Worm (Caenorhabditis elegans) whole organism, early embryonic: ENCODE results near the gene xbx-6.

ENCODE experiments used
- B0310.2 ChIP-seq: sonication (generic microtip); optimal IDR thresholded peaks from 2 replicates; lab custom pipeline; 2016; ENCODE audit warnings: mild to moderate bottlenecking, missing genetic modification characterization, missing compliant biosample characterization
- F13C5.2 ChIP-seq: sonication (generic microtip); optimal IDR thresholded peaks from 2 replicates; lab custom pipeline; 2017; ENCODE audit warnings: mild to moderate bottlenecking, missing genetic modification characterization, inconsistent platforms, missing compliant biosample characterization
- aly-1 ChIP-seq: sonication (generic microtip); optimal IDR thresholded peaks from 2 replicates; lab custom pipeline; 2016; ENCODE audit warnings: missing genetic modification characterization, missing compliant biosample characterization
- ama-1 ChIP-seq: fragments of 150-350 bp; optimal IDR thresholded peaks from 2 replicates; lab custom pipeline; 2014
- ceh-13 ChIP-seq: fragments of 200-800 bp; sonication (Bioruptor generic); optimal IDR thresholded peaks from 2 replicates; lab custom pipeline; 2018; ENCODE audit warnings: mild to moderate bottlenecking, missing genetic modification characterization, missing compliant biosample characterization
- ceh-36 ChIP-seq: sonication (generic microtip); optimal IDR thresholded peaks from 2 replicates; lab custom pipeline; 2016; ENCODE audit warnings: missing genetic modification characterization, inconsistent platforms, missing compliant biosample characterization
- ets-7 ChIP-seq: sonication (generic microtip); optimal IDR thresholded peaks from 2 replicates; lab custom pipeline; 2016; ENCODE audit warnings: missing genotype, missing genetic modification characterization, missing compliant biosample characterization
- flt-1 ChIP-seq: fragments of 200-800 bp; sonication (Bioruptor generic); IDR thresholded peaks from 2 replicates; pipeline ENCODE4 v1.3.6; 2022; ENCODE audit warnings: missing genetic modification characterization, missing compliant biosample characterization
- hmbx-1 ChIP-seq: sonication (generic microtip); optimal IDR thresholded peaks from 2 replicates; lab custom pipeline; 2016; ENCODE audit warnings: mild to moderate bottlenecking, missing genetic modification characterization, missing compliant biosample characterization
- hmg-4 ChIP-seq: fragments of 200-800 bp; sonication (Bioruptor generic); optimal IDR thresholded peaks from 2 replicates; lab custom pipeline; 2018; ENCODE audit warnings: mild to moderate bottlenecking, missing genetic modification characterization, missing compliant biosample characterization
- hnd-1 ChIP-seq: sonication (generic microtip); optimal IDR thresholded peaks from 2 replicates; lab custom pipeline; 2016; ENCODE audit warnings: missing genetic modification characterization, missing compliant biosample characterization
- pes-1 ChIP-seq: fragments of 200-800 bp; sonication (Bioruptor generic); IDR thresholded peaks from 2 replicates; pipeline ENCODE4 v1.3.6; 2022; ENCODE audit warnings: missing genetic modification reagents, missing genetic modification characterization, missing compliant biosample characterization
- scrt-1 ChIP-seq: fragments of 200-800 bp; sonication (Bioruptor generic); IDR thresholded peaks from 2 replicates; pipeline ENCODE4 v1.3.6; 2022; ENCODE audit warnings: missing genetic modification characterization, missing compliant biosample characterization
- sea-1 ChIP-seq: fragments of 200-800 bp; sonication (Bioruptor generic); conservative IDR thresholded peaks from 2 replicates; pipeline ENCODE4 v1.3.6; 2022; ENCODE audit warnings: missing genetic modification characterization, missing compliant biosample characterization
- tbx-11 ChIP-seq: fragments of 200-800 bp; sonication (Bioruptor generic); IDR thresholded peaks from 2 replicates; pipeline ENCODE4 v1.3.6; 2022; ENCODE audit warnings: missing genetic modification characterization, missing compliant biosample characterization
- tbx-37 ChIP-seq: fragments of 200-800 bp; sonication (Bioruptor generic); conservative IDR thresholded peaks from 2 replicates; pipeline ENCODE4 v1.3.6; 2022; ENCODE audit warnings: missing genetic modification reagents, missing genetic modification characterization, missing compliant biosample characterization
- tra-4 ChIP-seq: sonication (generic microtip); optimal IDR thresholded peaks from 2 replicates; lab custom pipeline; 2017; ENCODE audit warnings: missing genetic modification characterization, missing compliant biosample characterization

Gene xbx-6

ce11 chrV:9730743-9731706, 28.2 kb downstream of the xbx-6 start:
- TF ChIP-seq tbx-11 (GFP tag; lab: Robert Waterston, UW) (no peak), hnd-1 (tag; lab: Kevin White, UChicago) (no peak), ama-1 (peak; percentile 81), tra-4 (tag; lab: Kevin White, UChicago) (no peak), ceh-13 (GFP tag; lab: Kevin White, UChicago) (no peak), F13C5.2 (peak; percentile 46), ceh-36 (tag; lab: Kevin White, UChicago) (no peak), hmbx-1 (tag; lab: Kevin White, UChicago) (no peak), aly-1 (no peak), scrt-1 (GFP tag; lab: Robert Waterston, UW) (no peak), ets-7 (peak; percentile 16), sea-1 (GFP tag; lab: Robert Waterston, UW) (peak; percentile 49; the same call in 1 of the 2 replicates), flt-1 (GFP tag; lab: Robert Waterston, UW) (peak; percentile 42; the same call in 1 of the 2 replicates), tbx-37 (GFP tag; lab: Robert Waterston, UW) (0 out of 2 replicates have a peak, but pooled peaks have one; percentile 13), B0310.2 (tag; lab: Kevin White, UChicago) (peak; percentile 70), hmg-4 (GFP tag; lab: Kevin White, UChicago) (peak; percentile 87), pes-1 (GFP tag; lab: Robert Waterston, UW) (no peak)

DNA sequence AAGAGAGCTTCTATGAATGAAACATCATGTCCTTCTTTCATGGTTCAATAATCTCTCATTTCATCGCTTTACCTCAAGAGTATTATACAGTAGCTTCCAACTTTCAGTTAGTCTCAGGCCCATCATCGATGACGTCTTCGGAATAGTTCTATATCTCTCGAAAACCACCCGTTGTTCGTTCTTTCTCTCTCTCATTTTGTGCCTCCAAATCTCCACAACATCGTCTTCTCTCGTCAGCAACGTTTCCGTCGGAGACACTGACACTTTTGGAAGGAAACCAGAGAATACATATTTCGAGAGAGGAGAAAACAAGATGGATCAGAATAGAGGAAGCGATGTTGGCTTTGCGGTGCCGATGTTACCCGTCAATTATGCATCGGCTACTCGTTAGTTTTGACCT, 29.0 kb downstream of the xbx-6 start:
- TF ChIP-seq hmbx-1 (tag; lab: Kevin White, UChicago) (no peak), flt-1 (GFP tag; lab: Robert Waterston, UW) (no peak), ceh-36 (tag; lab: Kevin White, UChicago) (no peak), hnd-1 (tag; lab: Kevin White, UChicago) (no peak), tbx-37 (GFP tag; lab: Robert Waterston, UW) (no peak), aly-1 (no peak), B0310.2 (tag; lab: Kevin White, UChicago) (no peak), F13C5.2 (no peak), tra-4 (tag; lab: Kevin White, UChicago) (no peak), ceh-13 (GFP tag; lab: Kevin White, UChicago) (no peak), tbx-11 (GFP tag; lab: Robert Waterston, UW) (no peak), pes-1 (GFP tag; lab: Robert Waterston, UW) (no peak), ets-7 (no peak), hmg-4 (GFP tag; lab: Kevin White, UChicago) (no peak), ama-1 (no peak), sea-1 (GFP tag; lab: Robert Waterston, UW) (no peak)

DNA sequence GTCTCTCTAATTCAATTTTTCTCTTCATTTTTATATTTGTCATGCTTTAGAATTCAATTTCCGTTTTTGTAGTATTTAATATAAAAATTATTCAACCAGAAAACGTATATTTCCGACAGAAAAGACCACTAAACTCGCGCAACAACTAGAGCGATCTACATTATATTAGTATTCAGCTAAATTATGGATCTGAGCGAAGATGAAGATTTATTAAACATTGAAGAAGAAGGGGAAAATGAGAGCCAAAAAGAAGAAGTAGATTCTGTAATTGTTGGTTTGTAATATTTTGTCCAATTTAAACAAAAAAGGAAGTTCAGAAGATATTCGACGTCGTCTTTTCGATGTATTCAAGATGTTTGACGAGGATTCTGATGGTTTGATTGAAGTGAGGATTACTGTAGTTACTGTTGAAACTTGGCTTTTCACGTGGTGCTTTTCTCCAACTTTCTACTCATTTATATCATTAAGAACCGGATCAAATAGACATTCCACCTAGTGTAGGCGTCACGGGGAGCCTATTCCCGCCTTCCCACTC, 31.1 kb downstream of the xbx-6 start, which contains the start of gene cal-7:
Gene cal-7, plus strand, starts transcription at position 184 of the 535 bp plus-strand sequence.
- TF ChIP-seq scrt-1 (GFP tag; lab: Robert Waterston, UW), result no peak
- no peak for TF ChIP-seq ceh-36 (tag; lab: Kevin White, UChicago)
- TF ChIP-seq aly-1, result no peak
- no peak for TF ChIP-seq hmg-4 (GFP tag; lab: Kevin White, UChicago)
- no peak for TF ChIP-seq ama-1
- TF ChIP-seq hnd-1 (tag; lab: Kevin White, UChicago), result no peak
- TF ChIP-seq B0310.2 (tag; lab: Kevin White, UChicago), result no peak
- TF ChIP-seq F13C5.2, result no peak
- no peak for TF ChIP-seq tbx-37 (GFP tag; lab: Robert Waterston, UW)
- no peak for TF ChIP-seq sea-1 (GFP tag; lab: Robert Waterston, UW)
- TF ChIP-seq hmbx-1 (tag; lab: Kevin White, UChicago), result no peak

- TF ChIP-seq ceh-13 (GFP tag; lab: Kevin White, UChicago), result no peak
These were observed 34.4 kb downstream of the xbx-6 start, which contains the start of gene aqp-4 for ce11 chrV:9737287-9737686. Gene aqp-4, plus strand, starts transcription at chrV:9737556.

- TF ChIP-seq tbx-37 (GFP tag; lab: Robert Waterston, UW) (no peak), tra-4 (tag; lab: Kevin White, UChicago) (no peak), pes-1 (GFP tag; lab: Robert Waterston, UW) (no peak), B0310.2 (tag; lab: Kevin White, UChicago) (no peak), scrt-1 (GFP tag; lab: Robert Waterston, UW) (no peak), ceh-13 (GFP tag; lab: Kevin White, UChicago) (no peak), flt-1 (GFP tag; lab: Robert Waterston, UW) (no peak), ceh-36 (tag; lab: Kevin White, UChicago) (no peak), ets-7 (no peak), ama-1 (no peak)
These were observed 35.3 kb downstream of the xbx-6 start for ce11 chrV:9738077-9738705.

DNA sequence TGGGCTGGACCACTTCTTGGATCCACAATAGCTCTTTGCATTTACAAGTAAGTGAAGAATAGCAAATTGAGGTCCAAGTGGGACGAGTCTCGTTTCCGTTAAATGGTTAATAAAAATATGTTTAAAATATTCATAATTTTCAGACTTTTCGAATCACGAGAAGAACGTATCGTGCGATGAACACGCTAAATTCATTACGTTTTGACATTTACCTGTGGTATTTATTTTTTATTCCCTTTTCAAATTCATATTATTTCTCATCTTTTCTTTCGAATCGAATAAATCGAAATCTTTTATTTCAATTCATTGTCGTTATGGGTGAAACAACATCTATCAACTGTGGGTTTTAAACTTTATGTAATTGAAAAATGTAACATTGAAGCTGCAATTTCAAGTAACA, 36.5 kb downstream of the xbx-6 start, which contains the start of gene marc-1:
Gene marc-1, plus strand, starts transcription at position 301 of the 400 bp plus-strand sequence.
- no peak for TF ChIP-seq hmbx-1 (tag; lab: Kevin White, UChicago)
- TF ChIP-seq ceh-13 (GFP tag; lab: Kevin White, UChicago), result no peak
- TF ChIP-seq B0310.2 (tag; lab: Kevin White, UChicago), result no peak
- TF ChIP-seq F13C5.2, result no peak
- TF ChIP-seq sea-1 (GFP tag; lab: Robert Waterston, UW), result no peak
- TF ChIP-seq pes-1 (GFP tag; lab: Robert Waterston, UW), result no peak
- no peak for TF ChIP-seq tbx-37 (GFP tag; lab: Robert Waterston, UW)
- TF ChIP-seq ets-7, result no peak
- TF ChIP-seq hnd-1 (tag; lab: Kevin White, UChicago), result no peak
- TF ChIP-seq ceh-36 (tag; lab: Kevin White, UChicago), result no peak
- no peak for TF ChIP-seq ama-1
- TF ChIP-seq flt-1 (GFP tag; lab: Robert Waterston, UW), result no peak
- TF ChIP-seq tbx-11 (GFP tag; lab: Robert Waterston, UW), result no peak
